Fruit fly (Drosophila melanogaster): ENCODE results near the gene ex.

The ex gene

DNA sequence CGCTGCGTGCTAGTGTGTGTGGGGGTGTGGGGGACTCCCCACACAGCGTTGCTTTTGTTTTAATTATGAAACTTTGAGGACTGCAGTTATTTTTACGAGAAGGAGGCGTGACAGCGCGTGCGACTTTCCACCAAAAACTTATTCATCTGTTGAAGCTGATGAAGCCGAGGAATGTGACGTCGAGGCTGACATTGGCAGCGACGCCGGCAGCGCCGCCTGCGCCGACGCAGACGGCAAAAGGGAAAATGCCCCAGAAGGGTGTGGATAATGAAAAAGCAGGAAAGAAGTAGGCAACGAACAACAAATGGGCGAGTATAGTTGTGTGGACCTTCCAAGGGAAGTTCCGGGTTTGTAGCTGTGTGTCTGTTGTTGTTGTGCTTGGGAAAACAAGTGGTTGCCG, 36.7 kb downstream of the ex start:
- no peak for TF ChIP-seq insv (optimal IDR thresholded peaks at IDR 0.05)
- no peak for TF ChIP-seq Sin3A (optimal IDR thresholded peaks at IDR 0.05)
- no peak for TF ChIP-seq psq (optimal IDR thresholded peaks at IDR 0.05)
- TF ChIP-seq ttk (optimal IDR thresholded peaks at IDR 0.05): no peak
- TF ChIP-seq Myc (optimal IDR thresholded peaks at IDR 0.05): no peak
- no peak for TF ChIP-seq h (optimal IDR thresholded peaks at IDR 0.05)

dm6 chr2L:468745-469358, 37.8 kb downstream of the ex start:
- TF ChIP-seq insv (optimal IDR thresholded peaks at IDR 0.05) (no peak), Myc (optimal IDR thresholded peaks at IDR 0.05) (no peak), h (optimal IDR thresholded peaks at IDR 0.05) (no peak), ttk (optimal IDR thresholded peaks at IDR 0.05) (no peak), psq (optimal IDR thresholded peaks at IDR 0.05) (no peak), Sin3A (optimal IDR thresholded peaks at IDR 0.05) (no peak)

DNA sequence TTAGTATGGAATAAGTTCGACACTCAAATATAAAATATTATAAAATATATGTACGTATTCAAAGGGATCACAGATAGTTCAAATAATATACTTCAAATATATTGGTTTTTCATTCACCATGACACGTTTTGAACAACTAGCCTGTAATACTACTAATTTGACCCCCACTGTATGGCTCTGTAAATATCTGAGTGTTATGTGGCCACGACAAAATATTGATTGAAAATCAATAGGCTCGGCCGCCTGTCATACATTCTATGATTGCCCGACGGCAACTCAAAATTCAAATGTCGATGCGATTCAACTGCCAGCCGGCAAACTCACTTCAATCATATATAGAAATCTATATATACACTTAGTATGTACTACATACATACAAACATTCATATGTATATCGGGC, 38.9 kb downstream of the ex start:
- TF ChIP-seq ttk (optimal IDR thresholded peaks at IDR 0.05) (no peak), h (optimal IDR thresholded peaks at IDR 0.05) (no peak), Myc (optimal IDR thresholded peaks at IDR 0.05) (no peak), Sin3A (optimal IDR thresholded peaks at IDR 0.05) (no peak), insv (optimal IDR thresholded peaks at IDR 0.05) (no peak), psq (optimal IDR thresholded peaks at IDR 0.05) (no peak)

DNA sequence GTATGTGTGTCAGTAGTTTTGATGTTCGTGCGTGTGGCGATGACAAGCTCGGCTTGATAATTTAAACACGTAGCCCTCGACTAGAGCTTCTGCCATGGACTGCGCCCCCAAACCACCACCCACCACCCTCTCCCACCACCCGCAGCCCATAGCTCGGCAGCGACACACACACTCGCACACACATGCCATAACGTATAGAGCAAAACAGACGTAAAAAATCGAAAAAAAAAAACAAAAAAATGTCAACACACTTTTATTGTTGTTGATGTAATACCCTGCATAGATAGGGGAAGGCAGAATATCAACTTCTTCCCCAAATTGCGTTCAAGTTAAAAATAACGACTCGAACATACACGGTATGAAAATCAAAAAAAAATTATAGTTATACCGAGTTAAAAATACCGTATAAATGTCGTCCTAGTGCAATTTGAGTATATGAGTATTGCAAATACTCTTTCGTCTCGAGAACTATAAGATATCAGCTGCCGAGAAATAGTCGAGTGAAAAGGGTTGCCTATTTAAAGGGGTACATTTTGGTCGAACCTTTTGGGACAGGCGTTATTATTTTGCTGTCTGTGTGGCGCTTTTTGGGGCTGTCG, 39.4 kb downstream of the ex start:
- TF ChIP-seq psq (optimal IDR thresholded peaks at IDR 0.05): no peak
- TF ChIP-seq h (optimal IDR thresholded peaks at IDR 0.05): no peak
- no peak for TF ChIP-seq ttk (optimal IDR thresholded peaks at IDR 0.05)

DNA sequence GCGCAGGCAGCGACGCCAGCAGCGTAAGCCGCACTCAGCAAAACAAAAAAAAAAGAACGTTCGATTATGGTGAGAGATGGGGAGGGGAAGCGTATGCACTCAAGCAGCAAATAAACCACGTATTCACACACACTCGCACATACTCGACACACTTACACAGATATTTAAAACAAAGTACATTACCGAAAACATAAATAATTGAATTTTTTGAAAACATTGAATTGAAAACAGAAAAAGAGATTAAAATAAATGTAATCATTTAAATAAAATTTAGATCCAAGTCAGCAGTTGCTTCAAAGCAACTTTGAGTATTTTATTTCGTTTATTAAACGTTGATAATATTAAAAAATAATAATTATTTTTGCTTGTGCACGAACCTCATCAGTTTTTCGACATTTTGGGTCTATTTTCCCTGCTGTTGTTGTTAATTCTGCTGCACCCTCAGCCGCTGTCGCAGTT, 40.0 kb downstream of the ex start:
- TF ChIP-seq Sin3A (optimal IDR thresholded peaks at IDR 0.05) (no peak), h (optimal IDR thresholded peaks at IDR 0.05) (no peak), insv (optimal IDR thresholded peaks at IDR 0.05) (no peak), ttk (optimal IDR thresholded peaks at IDR 0.05) (no peak), psq (optimal IDR thresholded peaks at IDR 0.05) (no peak), Myc (optimal IDR thresholded peaks at IDR 0.05) (no peak)

DNA sequence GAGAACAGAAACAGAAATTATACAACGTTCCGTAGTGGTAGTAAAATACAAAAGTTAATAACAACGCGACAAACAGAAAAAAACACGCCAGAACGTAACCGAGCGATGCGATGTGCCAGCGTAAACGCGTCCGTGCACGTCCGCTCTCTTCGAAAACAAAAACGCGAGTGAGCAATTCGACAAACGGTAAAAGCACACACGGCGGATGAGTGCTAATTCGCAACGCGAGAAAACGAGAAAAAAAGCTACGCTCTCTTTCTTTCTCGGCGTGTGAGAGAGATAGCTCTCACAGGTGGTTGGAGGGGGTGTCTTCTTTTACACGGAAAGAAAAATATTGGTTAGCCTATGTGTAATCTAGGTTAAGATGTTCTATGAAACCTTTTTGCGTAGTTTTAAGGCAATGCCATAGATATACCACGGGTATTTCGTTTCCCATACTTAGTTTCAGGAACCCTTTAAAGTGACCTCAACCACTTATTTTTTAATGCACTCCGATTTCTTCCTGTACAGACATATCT, 41.1 kb downstream of the ex start, which contains the start of gene CG4297:
Gene CG4297, minus strand, starts transcription at position 128 of the 518 bp plus-strand sequence.
- no peak for TF ChIP-seq Sin3A (optimal IDR thresholded peaks at IDR 0.05)
- no peak for TF ChIP-seq Myc (optimal IDR thresholded peaks at IDR 0.05)
- TF ChIP-seq insv (optimal IDR thresholded peaks at IDR 0.05): no peak
- TF ChIP-seq h (optimal IDR thresholded peaks at IDR 0.05): no peak
- TF ChIP-seq psq (optimal IDR thresholded peaks at IDR 0.05): no peak
- no peak for TF ChIP-seq ttk (optimal IDR thresholded peaks at IDR 0.05)

- TF ChIP-seq Myc (optimal IDR thresholded peaks at IDR 0.05): no peak
- no peak for TF ChIP-seq Sin3A (optimal IDR thresholded peaks at IDR 0.05)
- TF ChIP-seq psq (optimal IDR thresholded peaks at IDR 0.05): no peak
- no peak for TF ChIP-seq insv (optimal IDR thresholded peaks at IDR 0.05)
These were observed 41.8 kb downstream of the ex start, which contains the start of gene MED15 for dm6 chr2L:472829-473228. Gene MED15, plus strand, starts transcription at chr2L:473013.

DNA sequence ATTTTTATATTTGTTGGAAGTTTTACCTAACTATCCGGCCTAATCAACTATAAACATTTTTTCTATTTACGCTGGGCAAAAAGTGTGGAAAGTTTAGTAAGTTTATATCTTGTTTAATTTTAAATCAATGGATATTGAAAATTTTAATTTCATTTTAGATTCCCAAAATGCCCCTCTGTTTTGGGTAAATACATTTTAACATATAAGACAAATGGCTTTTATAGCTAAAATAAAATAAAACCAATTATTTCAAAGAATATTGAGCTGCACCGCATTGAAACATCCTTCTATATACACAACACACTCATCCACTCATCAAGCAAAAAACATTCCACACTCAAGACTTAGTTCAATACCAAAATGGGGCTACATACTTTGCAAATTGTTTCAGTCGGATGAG, 44.9 kb downstream of the ex start, which contains the start of gene ush:
Gene ush, plus strand, starts transcription at position 301 of the 400 bp plus-strand sequence.
- TF ChIP-seq ttk (optimal IDR thresholded peaks at IDR 0.05): no peak
- no peak for TF ChIP-seq Sin3A (optimal IDR thresholded peaks at IDR 0.05)
- no peak for TF ChIP-seq h (optimal IDR thresholded peaks at IDR 0.05)
- TF ChIP-seq Myc (optimal IDR thresholded peaks at IDR 0.05): no peak
- no peak for TF ChIP-seq insv (optimal IDR thresholded peaks at IDR 0.05)
- no peak for TF ChIP-seq psq (optimal IDR thresholded peaks at IDR 0.05)

DNA sequence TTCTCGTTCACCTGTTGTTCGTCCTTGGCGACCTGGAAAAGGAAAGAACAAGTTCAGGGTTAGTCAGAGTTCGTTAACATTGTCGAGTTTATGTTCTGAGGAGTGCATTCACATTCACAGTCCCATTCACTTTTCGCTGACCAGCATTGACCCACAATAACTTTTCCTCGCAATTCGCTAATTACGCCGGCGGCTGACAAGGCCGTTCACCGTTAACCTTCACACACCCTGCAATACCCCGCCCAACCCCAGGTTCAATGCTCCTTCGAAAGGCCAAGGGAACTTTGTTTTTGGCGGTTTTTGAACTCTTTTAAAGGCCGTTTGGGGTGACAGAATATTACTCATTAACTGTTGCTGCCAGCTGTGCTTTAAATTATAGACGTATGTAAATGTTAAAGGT, 47.1 kb downstream of the ex start:
- TF ChIP-seq insv (optimal IDR thresholded peaks at IDR 0.05) (no peak), ttk (optimal IDR thresholded peaks at IDR 0.05) (peak; percentile 77), h (optimal IDR thresholded peaks at IDR 0.05) (no peak), Sin3A (optimal IDR thresholded peaks at IDR 0.05) (no peak), Myc (optimal IDR thresholded peaks at IDR 0.05) (no peak), psq (optimal IDR thresholded peaks at IDR 0.05) (no peak)

dm6 chr2L:478749-479482, 47.9 kb downstream of the ex start:
- TF ChIP-seq psq (optimal IDR thresholded peaks at IDR 0.05) (no peak), insv (optimal IDR thresholded peaks at IDR 0.05) (no peak), Myc (optimal IDR thresholded peaks at IDR 0.05) (no peak), Sin3A (optimal IDR thresholded peaks at IDR 0.05) (no peak), ttk (optimal IDR thresholded peaks at IDR 0.05) (no peak), h (optimal IDR thresholded peaks at IDR 0.05) (no peak)

dm6 chr2L:479483-480195, 48.6 kb downstream of the ex start, which contains the start of gene cbt:
Gene cbt, minus strand, starts transcription at chr2L:479688.
- TF ChIP-seq Sin3A (optimal IDR thresholded peaks at IDR 0.05) (no peak), ttk (optimal IDR thresholded peaks at IDR 0.05) (no peak)

dm6 chr2L:480196-480511, 49.1 kb downstream of the ex start:
- no peak for TF ChIP-seq Sin3A (optimal IDR thresholded peaks at IDR 0.05)
- TF ChIP-seq ttk (optimal IDR thresholded peaks at IDR 0.05): no peak
- no peak for TF ChIP-seq psq (optimal IDR thresholded peaks at IDR 0.05)
- no peak for TF ChIP-seq Myc (optimal IDR thresholded peaks at IDR 0.05)
- no peak for TF ChIP-seq h (optimal IDR thresholded peaks at IDR 0.05)
- TF ChIP-seq insv (optimal IDR thresholded peaks at IDR 0.05): no peak
